Worm (Caenorhabditis elegans): ENCODE results near the gene nhr-238.
A peak's percentile ranks its signal among the peaks of the same experiment; 100 is the strongest.

The nhr-238 gene

DNA sequence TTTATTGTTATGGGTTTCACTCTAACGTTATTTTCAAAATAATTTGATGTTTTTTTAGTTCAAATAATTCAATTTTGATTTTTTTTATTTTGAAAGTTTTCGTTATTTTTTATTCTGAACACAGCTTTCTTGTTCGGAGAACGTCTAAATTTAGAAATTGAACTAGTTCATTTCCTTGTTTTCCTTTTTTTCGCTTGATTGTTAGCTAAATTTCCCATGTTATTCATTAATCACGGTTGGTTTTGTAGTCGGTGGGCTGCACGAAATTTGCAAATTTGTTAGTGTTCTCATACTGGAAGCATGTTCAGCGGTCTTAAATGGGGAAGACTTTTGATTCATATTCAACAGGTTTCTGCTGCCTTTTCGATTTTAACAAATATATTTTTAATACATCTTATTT is 6.6 kb upstream of the nhr-238 start, which contains the start of gene str-222:
str-222 (plus strand) TSS at position 301 of the 400 bp plus-strand sequence.
- TF ChIP-seq K09A11.1 (tag; optimal IDR thresholded peaks at IDR 0.05; ENCODE audit: insufficient read depth) (no peak), rnt-1 (tag; optimal IDR thresholded peaks at IDR 0.05) (no peak), sdc-2 (tag; optimal IDR thresholded peaks at IDR 0.05) (no peak), pag-3 (tag; optimal IDR thresholded peaks at IDR 0.05; ENCODE audit: borderline replicate concordance) (no peak), ahr-1 (tag; optimal IDR thresholded peaks at IDR 0.05) (no peak)

DNA sequence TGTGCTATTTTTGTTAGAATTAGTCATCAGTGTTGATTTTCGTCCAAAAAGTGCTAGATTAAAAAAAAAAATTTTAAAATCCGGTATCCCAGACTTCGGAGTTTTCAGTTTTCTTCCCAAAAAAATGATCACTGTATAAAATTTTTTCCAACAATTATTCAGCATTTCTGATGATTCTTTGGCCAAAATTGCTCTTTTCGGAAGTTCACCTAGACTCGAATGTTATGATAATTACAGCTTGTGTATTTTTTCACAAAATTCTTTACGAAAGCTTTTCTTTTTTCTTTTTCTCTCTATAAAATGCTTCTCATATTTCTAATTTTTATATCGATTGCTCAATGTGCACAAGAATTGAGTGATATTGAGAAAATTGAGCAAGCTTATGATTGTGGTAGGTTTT is 2.5 kb upstream of the nhr-238 start, which contains the start of gene irld-17:
irld-17 (plus strand) TSS at position 301 of the 400 bp plus-strand sequence.
- TF ChIP-seq ceh-48 (tag; optimal IDR thresholded peaks at IDR 0.05), result no peak
- no peak for TF ChIP-seq C08G9.2 (tag; optimal IDR thresholded peaks at IDR 0.05)
- no peak for TF ChIP-seq sox-2 (GFP tag; IDR thresholded peaks at IDR 0.05)
- TF ChIP-seq dve-1 (tag; optimal IDR thresholded peaks at IDR 0.05), result no peak
- no peak for TF ChIP-seq odd-2 (tag; optimal IDR thresholded peaks at IDR 0.05)
- TF ChIP-seq ceh-31 (tag; optimal IDR thresholded peaks at IDR 0.05), result no peak
- no peak for TF ChIP-seq che-1 (tag; optimal IDR thresholded peaks at IDR 0.05)

DNA sequence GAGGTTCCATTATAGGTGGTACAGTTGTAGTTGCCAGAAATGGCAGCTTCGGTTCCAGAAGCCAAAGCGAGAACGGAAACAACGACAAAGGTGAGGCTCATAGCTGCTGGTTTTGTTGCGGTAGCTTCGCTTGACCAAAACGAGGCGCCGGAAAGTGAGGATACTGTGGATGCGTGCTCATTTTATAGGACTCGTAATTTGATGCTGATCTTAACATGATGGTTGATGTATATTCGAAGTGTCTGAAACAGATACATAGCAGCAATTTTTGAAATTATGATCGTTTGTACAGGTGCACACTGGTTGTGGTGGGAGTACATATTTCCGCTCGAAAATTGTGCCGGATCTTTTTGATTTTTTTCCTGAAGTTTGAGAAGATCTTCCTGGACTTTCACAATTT is 1.9 kb upstream of the nhr-238 start, which contains the start of gene Y46H3D.8:
Y46H3D.8 (minus strand) TSS at position 101 of the 400 bp plus-strand sequence.
- TF ChIP-seq K02D7.2 (tag; optimal IDR thresholded peaks at IDR 0.05) (no peak), ceh-18 (tag; optimal IDR thresholded peaks at IDR 0.05) (no peak), pag-3 (tag; optimal IDR thresholded peaks at IDR 0.05; ENCODE audit: borderline replicate concordance) (no peak), ceh-30 (tag; optimal IDR thresholded peaks at IDR 0.05) (no peak), lim-6 (tag; optimal IDR thresholded peaks at IDR 0.05) (no peak), ceh-9 (tag; optimal IDR thresholded peaks at IDR 0.05) (no peak), dve-1 (tag; optimal IDR thresholded peaks at IDR 0.05) (no peak), pha-4 (tag; optimal IDR thresholded peaks at IDR 0.05) (no peak), che-1 (tag; optimal IDR thresholded peaks at IDR 0.05) (no peak), ceh-14 (tag; optimal IDR thresholded peaks at IDR 0.05) (no peak), pqm-1 (tag; optimal IDR thresholded peaks at IDR 0.05) (no peak), unc-3 (GFP tag; conservative IDR thresholded peaks at IDR 0.05) (no peak), unc-3 (tag; optimal IDR thresholded peaks at IDR 0.05) (no peak), C08G9.2 (tag; optimal IDR thresholded peaks at IDR 0.05) (no peak), ceh-2 (tag; optimal IDR thresholded peaks at IDR 0.05) (no peak), ztf-16 (tag; optimal IDR thresholded peaks at IDR 0.05) (no peak), pax-1 (tag; optimal IDR thresholded peaks at IDR 0.05) (no peak), sdc-2 (tag; optimal IDR thresholded peaks at IDR 0.05) (no peak), lin-11 (tag; optimal IDR thresholded peaks at IDR 0.05) (no peak), ttx-3 (tag; optimal IDR thresholded peaks at IDR 0.05) (no peak), madf-2 (tag; optimal IDR thresholded peaks at IDR 0.05) (no peak)

DNA sequence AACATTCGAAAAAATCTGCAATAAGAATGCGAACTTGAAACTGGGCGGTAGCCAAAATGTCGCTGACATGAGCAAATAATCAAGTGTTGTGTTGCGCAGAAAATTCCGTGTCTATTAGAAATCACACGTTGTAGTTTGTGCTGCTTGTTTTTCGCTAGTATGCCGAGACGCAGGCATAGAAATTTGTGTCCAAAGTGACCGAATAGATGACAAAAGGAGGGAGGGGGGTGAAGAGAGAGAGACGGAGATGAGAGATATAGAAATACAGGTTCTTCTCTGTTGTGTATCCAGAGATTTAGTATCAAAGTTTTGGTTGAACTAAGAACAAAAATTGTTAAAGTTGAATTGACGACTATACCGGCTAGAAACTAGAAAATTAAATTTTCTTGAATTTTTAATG is 2.0 kb downstream of the nhr-238 start:
- no peak for TF ChIP-seq zip-5 (tag; optimal IDR thresholded peaks at IDR 0.05)
- peak; percentile 25 for TF ChIP-seq nfya-1 (tag; optimal IDR thresholded peaks at IDR 0.05)
- peak; percentile 38 for TF ChIP-seq dve-1 (tag; optimal IDR thresholded peaks at IDR 0.05)
- TF ChIP-seq F13H6.1 (tag; optimal IDR thresholded peaks at IDR 0.05), result peak; percentile 62
- TF ChIP-seq ceh-18 (tag; optimal IDR thresholded peaks at IDR 0.05), result peak; percentile 0
- no peak for TF ChIP-seq pax-1 (tag; optimal IDR thresholded peaks at IDR 0.05)
- peak; percentile 10 for TF ChIP-seq tbx-2 (tag; optimal IDR thresholded peaks at IDR 0.05)
- TF ChIP-seq fax-1 (tag; optimal IDR thresholded peaks at IDR 0.05), result no peak

DNA sequence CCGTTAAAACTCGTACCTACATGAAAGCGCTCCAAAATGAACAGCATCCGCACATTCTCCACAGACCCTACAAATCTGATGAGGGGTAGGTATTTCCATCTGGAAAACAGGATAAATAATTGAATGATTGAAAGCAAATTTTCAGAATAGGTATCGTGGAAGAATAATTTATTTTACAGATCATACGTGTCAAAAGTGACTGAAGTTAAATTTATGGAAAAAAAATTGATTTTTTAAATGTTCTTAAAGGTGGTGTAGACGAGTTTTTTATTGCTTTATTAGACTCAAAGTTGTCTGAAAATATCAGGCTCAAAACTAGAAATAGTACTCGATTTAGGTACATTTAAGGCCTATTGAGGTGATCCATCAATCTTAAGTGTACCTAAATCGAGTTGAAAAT is 2.5 kb downstream of the nhr-238 start, which contains the start of gene nhr-237:
nhr-237 (minus strand) TSS at position 101 of the 400 bp plus-strand sequence.
- TF ChIP-seq ceh-19 (GFP tag; optimal IDR thresholded peaks at IDR 0.05), result no peak
- TF ChIP-seq ref-2 (tag; optimal IDR thresholded peaks at IDR 0.05), result no peak
- TF ChIP-seq fax-1 (tag; optimal IDR thresholded peaks at IDR 0.05), result no peak
- no peak for TF ChIP-seq sox-4 (tag; optimal IDR thresholded peaks at IDR 0.05)
- TF ChIP-seq syd-9 (tag; optimal IDR thresholded peaks at IDR 0.05), result no peak
- no peak for TF ChIP-seq pha-2 (tag; optimal IDR thresholded peaks at IDR 0.05)
- no peak for TF ChIP-seq pax-1 (tag; optimal IDR thresholded peaks at IDR 0.05)
- no peak for TF ChIP-seq ceh-9 (tag; optimal IDR thresholded peaks at IDR 0.05)
- no peak for TF ChIP-seq nhr-232 (tag; optimal IDR thresholded peaks at IDR 0.05)
- TF ChIP-seq elt-4 (tag; optimal IDR thresholded peaks at IDR 0.05), result no peak
- TF ChIP-seq ceh-2 (tag; optimal IDR thresholded peaks at IDR 0.05), result no peak
- no peak for TF ChIP-seq hlh-15 (tag; optimal IDR thresholded peaks at IDR 0.05)
- no peak for TF ChIP-seq sdc-2 (tag; optimal IDR thresholded peaks at IDR 0.05)
- no peak for TF ChIP-seq nfya-1 (tag; optimal IDR thresholded peaks at IDR 0.05)
